Fruit fly (Drosophila melanogaster): ENCODE measurements around the gene CG10969.

DNA sequence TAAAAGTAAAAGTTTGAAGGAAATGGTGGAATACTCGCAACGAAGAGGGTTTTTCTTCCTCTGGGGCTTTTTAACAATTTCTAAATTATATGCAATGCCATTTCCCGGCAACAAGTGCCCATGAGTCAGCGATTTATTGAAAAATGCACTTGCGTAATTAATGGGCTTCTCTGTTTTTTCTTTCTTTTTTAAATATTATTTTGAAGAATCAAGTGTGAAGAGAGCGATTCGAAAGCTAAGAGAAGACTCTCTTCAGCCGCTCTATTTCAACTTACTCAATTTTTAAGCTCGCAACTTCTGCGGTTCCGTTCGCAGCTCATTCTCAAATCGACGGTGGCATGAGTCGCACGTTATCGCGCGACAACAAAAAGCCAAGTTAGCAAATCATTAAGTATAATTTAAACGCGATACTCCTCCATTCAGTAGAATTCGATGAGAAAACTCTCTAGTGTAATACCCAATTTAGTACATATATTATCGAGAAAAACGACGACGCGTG, 9.0 kb upstream of the CG10969 start, which contains the start of gene CG42709:
- TF ChIP-seq klu (GFP tag; IDR thresholded peaks at IDR 0.05) (no peak), CG11247 (GFP tag; IDR thresholded peaks at IDR 0.05) (no peak), Lpt (GFP tag; optimal IDR thresholded peaks at IDR 0.05) (no peak), Oaz (GFP tag; IDR thresholded peaks at IDR 0.05) (no peak)
